Worm (Caenorhabditis elegans) whole organism, L3 larva: ENCODE results near the gene faxc-1.

ENCODE experiments used
- ZK546.5 ChIP-seq: sonication (generic microtip); optimal IDR thresholded peaks from 2 replicates; lab custom pipeline; 2017; ENCODE audit warnings: missing biosample characterization, missing genetic modification characterization
- ceh-28 ChIP-seq: fragments of 150-350 bp; optimal IDR thresholded peaks from 2 replicates; lab custom pipeline; 2014; ENCODE audit warnings: missing biosample characterization, missing genetic modification reagents, missing genetic modification characterization
- egl-27 ChIP-seq: sonication (generic microtip); optimal IDR thresholded peaks from 4 replicates; lab custom pipeline; 2017; ENCODE audit warnings: missing biosample characterization, missing genetic modification reagents, missing genetic modification characterization
- elt-1 ChIP-seq: fragments of 150-350 bp; optimal IDR thresholded peaks from 2 replicates; lab custom pipeline; 2014; ENCODE audit warnings: missing biosample characterization, missing genetic modification characterization
- jun-1 ChIP-seq: fragments of 150-350 bp; optimal IDR thresholded peaks from 2 replicates; lab custom pipeline; 2014; ENCODE audit warnings: missing biosample characterization, missing genetic modification reagents, missing genetic modification characterization
- lin-15B ChIP-seq: fragments of 150-350 bp; optimal IDR thresholded peaks from 2 replicates; lab custom pipeline; 2014; ENCODE audit warnings: missing biosample characterization, missing genetic modification characterization
- nfya-1 ChIP-seq: sonication (generic microtip); optimal IDR thresholded peaks from 2 replicates; lab custom pipeline; 2017; ENCODE audit warnings: missing genetic modification characterization, mild to moderate bottlenecking, missing compliant biosample characterization, antibody characterized with exemption, moderate library complexity; ENCODE audit not compliant: insufficient read depth
- nhr-28 ChIP-seq: fragments of 150-350 bp; optimal IDR thresholded peaks from 2 replicates; lab custom pipeline; 2014; ENCODE audit warnings: missing biosample characterization, missing genetic modification characterization
- unc-62 ChIP-seq: fragments of 150-350 bp; sonication (generic microtip); optimal IDR thresholded peaks from 4 replicates; lab custom pipeline; 2014; ENCODE audit warnings: missing biosample characterization, missing genetic modification reagents, missing genetic modification characterization

DNA sequence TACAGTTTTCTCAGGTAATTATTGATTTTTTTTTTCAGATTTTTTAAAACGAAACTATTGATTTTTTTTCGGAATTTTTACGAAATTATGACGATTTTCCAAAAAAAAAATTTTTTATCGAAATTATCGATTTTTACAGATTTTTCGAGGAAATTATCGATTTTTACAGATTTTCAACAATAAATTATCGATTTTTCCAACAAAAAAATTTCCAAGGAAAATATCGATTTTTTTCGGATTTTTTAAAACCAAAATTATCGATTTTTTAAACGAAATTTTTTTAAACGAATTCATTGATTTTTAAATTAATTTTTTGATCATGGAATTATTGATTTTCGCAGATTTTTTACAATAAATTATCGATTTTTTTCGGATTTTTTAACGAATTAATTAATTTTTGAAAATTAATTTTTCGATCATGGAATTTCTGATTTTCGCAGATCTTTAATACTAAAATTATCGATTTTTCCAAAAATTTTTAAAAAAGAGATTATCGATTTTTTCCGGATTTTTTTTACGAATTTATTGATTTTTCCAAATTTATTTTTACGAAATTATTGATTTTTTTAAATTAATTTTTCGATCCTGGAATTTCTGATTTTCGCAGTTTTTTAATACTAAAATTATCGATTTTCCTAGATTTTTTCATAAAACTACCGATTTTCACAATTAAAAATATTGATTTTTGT lies 8.3 kb upstream of the faxc-1 start:
- TF ChIP-seq unc-62 (GFP tag; lab: Kevin White, UChicago) (no peak), ceh-28 (tag; lab: Kevin White, UChicago) (peak; percentile 98), lin-15B (tag; lab: Kevin White, UChicago) (no peak), egl-27 (tag; lab: Kevin White, UChicago) (no peak), ZK546.5 (tag; lab: Kevin White, UChicago) (no peak), elt-1 (tag; lab: Kevin White, UChicago) (no peak), nhr-28 (tag; lab: Kevin White, UChicago) (no peak), nfya-1 (tag; lab: Kevin White, UChicago) (no peak), jun-1 (tag; lab: Kevin White, UChicago) (no peak)
